Worm (Caenorhabditis elegans) whole organism, midembryonic: ENCODE measurements around the gene Y26G10.1.

Experiments used
- T22C8.4 ChIP-seq: fragments of 200-800 bp; sonication (Bioruptor generic); IDR thresholded peaks from 2 replicates; pipeline ENCODE4 v1.3.6; 2022; ENCODE audit warnings: missing genetic modification characterization, missing compliant biosample characterization
- cog-1 ChIP-seq: sonication (generic microtip); optimal IDR thresholded peaks from 2 replicates; lab custom pipeline; 2016; ENCODE audit warnings: missing genetic modification characterization, missing compliant biosample characterization
- flt-1 ChIP-seq: fragments of 200-800 bp; sonication (Bioruptor generic); IDR thresholded peaks from 2 replicates; pipeline ENCODE4 v1.3.6; 2022; ENCODE audit warnings: missing genetic modification characterization, missing compliant biosample characterization
- klf-2 ChIP-seq: fragments of 200-800 bp; sonication (Bioruptor generic); conservative IDR thresholded peaks from 2 replicates; pipeline ENCODE4 v1.3.6; 2022; ENCODE audit warnings: missing genetic modification reagents, missing genetic modification characterization, missing compliant biosample characterization
- med-1 ChIP-seq: sonication (generic microtip); optimal IDR thresholded peaks from 2 replicates; lab custom pipeline; 2017; ENCODE audit warnings: missing genetic modification characterization, mild to moderate bottlenecking, missing compliant biosample characterization, antibody characterized with exemption, missing genetic modification reagents; ENCODE audit not compliant: insufficient read depth
- ref-1 ChIP-seq: fragments of 200-800 bp; sonication (Bioruptor generic); conservative IDR thresholded peaks from 2 replicates; pipeline ENCODE4 v1.3.6; 2022; ENCODE audit warnings: missing genetic modification reagents, missing genetic modification characterization, missing compliant biosample characterization
- tab-1 ChIP-seq: fragments of 200-800 bp; sonication (Bioruptor generic); IDR thresholded peaks from 2 replicates; pipeline ENCODE4 v1.3.6; 2022; ENCODE audit warnings: missing genetic modification characterization, missing compliant biosample characterization
- ztf-23 ChIP-seq: fragments of 200-800 bp; sonication (Bioruptor generic); IDR thresholded peaks from 2 replicates; pipeline ENCODE4 v1.3.6; 2022; ENCODE audit warnings: missing genetic modification reagents, missing genetic modification characterization, missing compliant biosample characterization
- ztf-29 ChIP-seq: fragments of 200-800 bp; sonication (Bioruptor generic); IDR thresholded peaks from 2 replicates; pipeline ENCODE4 v1.3.6; 2022; ENCODE audit warnings: missing genetic modification reagents, missing genetic modification characterization, missing compliant biosample characterization

Y26G10.1 gene

ce11 chrV:17721709-17722108, 26.0 kb upstream of the Y26G10.1 start:
- TF ChIP-seq flt-1 (GFP tag; lab: Robert Waterston, UW): no peak
- TF ChIP-seq med-1 (GFP tag; lab: Kevin White, UChicago): no peak
- TF ChIP-seq ztf-29: no peak
- no peak for TF ChIP-seq T22C8.4 (GFP tag; lab: Robert Waterston, UW)
- no peak for TF ChIP-seq cog-1
- TF ChIP-seq klf-2: no peak

ce11 chrV:17718647-17719046, 22.9 kb upstream of the Y26G10.1 start, which contains the start of gene str-77:
str-77 (plus strand) TSS chrV:17718947.
- TF ChIP-seq tab-1 (GFP tag; lab: Robert Waterston, UW) (no peak), ref-1 (GFP tag; lab: Robert Waterston, UW) (no peak)

- no peak for TF ChIP-seq med-1 (GFP tag; lab: Kevin White, UChicago)
- no peak for TF ChIP-seq flt-1 (GFP tag; lab: Robert Waterston, UW)
- no peak for TF ChIP-seq cog-1
- no peak for TF ChIP-seq ref-1 (GFP tag; lab: Robert Waterston, UW)
- TF ChIP-seq tab-1 (GFP tag; lab: Robert Waterston, UW): no peak
- no peak for TF ChIP-seq ztf-29
- no peak for TF ChIP-seq ztf-23 (GFP tag; lab: Robert Waterston, UW)
- no peak for TF ChIP-seq T22C8.4 (GFP tag; lab: Robert Waterston, UW)
- no peak for TF ChIP-seq klf-2
Measured at ce11 chrV:17714330-17714729, 18.6 kb upstream of the Y26G10.1 start, which contains the start of gene twk-33. twk-33 (minus strand) TSS chrV:17714377.

- no peak for TF ChIP-seq T22C8.4 (GFP tag; lab: Robert Waterston, UW)
- TF ChIP-seq ztf-29: no peak
- no peak for TF ChIP-seq ref-1 (GFP tag; lab: Robert Waterston, UW)
- no peak for TF ChIP-seq ztf-23 (GFP tag; lab: Robert Waterston, UW)
- TF ChIP-seq flt-1 (GFP tag; lab: Robert Waterston, UW): no peak
- no peak for TF ChIP-seq med-1 (GFP tag; lab: Kevin White, UChicago)
- no peak for TF ChIP-seq cog-1
- no peak for TF ChIP-seq tab-1 (GFP tag; lab: Robert Waterston, UW)
- TF ChIP-seq klf-2: no peak
Measured at ce11 chrV:17712349-17712748, 16.6 kb upstream of the Y26G10.1 start.

ce11 chrV:17707022-17707421, 11.3 kb upstream of the Y26G10.1 start, which contains the start of gene srh-31:
srh-31 (plus strand) TSS chrV:17707322.
- TF ChIP-seq ztf-23 (GFP tag; lab: Robert Waterston, UW) (no peak), cog-1 (no peak), T22C8.4 (GFP tag; lab: Robert Waterston, UW) (no peak), med-1 (GFP tag; lab: Kevin White, UChicago) (no peak), ztf-29 (no peak), klf-2 (no peak), flt-1 (GFP tag; lab: Robert Waterston, UW) (no peak), tab-1 (GFP tag; lab: Robert Waterston, UW) (no peak), ref-1 (GFP tag; lab: Robert Waterston, UW) (no peak)

- TF ChIP-seq flt-1 (GFP tag; lab: Robert Waterston, UW) (no peak), med-1 (GFP tag; lab: Kevin White, UChicago) (no peak), ztf-29 (no peak), klf-2 (no peak), cog-1 (no peak), ztf-23 (GFP tag; lab: Robert Waterston, UW) (no peak), T22C8.4 (GFP tag; lab: Robert Waterston, UW) (no peak)
Measured at ce11 chrV:17706217-17706806, 10.6 kb upstream of the Y26G10.1 start.

- TF ChIP-seq tab-1 (GFP tag; lab: Robert Waterston, UW) (no peak), klf-2 (no peak), ztf-23 (GFP tag; lab: Robert Waterston, UW) (no peak), ztf-29 (no peak), med-1 (GFP tag; lab: Kevin White, UChicago) (no peak), ref-1 (GFP tag; lab: Robert Waterston, UW) (no peak), cog-1 (no peak), flt-1 (GFP tag; lab: Robert Waterston, UW) (no peak), T22C8.4 (GFP tag; lab: Robert Waterston, UW) (no peak)
Measured at ce11 chrV:17705814-17706213, 10.1 kb upstream of the Y26G10.1 start, which contains the start of gene W06D12.6. W06D12.6 (plus strand) TSS chrV:17706114.

- TF ChIP-seq T22C8.4 (GFP tag; lab: Robert Waterston, UW) (no peak), ztf-29 (no peak), tab-1 (GFP tag; lab: Robert Waterston, UW) (no peak), ztf-23 (GFP tag; lab: Robert Waterston, UW) (no peak), klf-2 (no peak), cog-1 (no peak), med-1 (GFP tag; lab: Kevin White, UChicago) (no peak), flt-1 (GFP tag; lab: Robert Waterston, UW) (no peak), ref-1 (GFP tag; lab: Robert Waterston, UW) (no peak)
Measured at ce11 chrV:17700728-17701262, 5.1 kb upstream of the Y26G10.1 start, which contains the start of the genes Y26G10.5 and srh-32. Y26G10.5 (minus strand) TSS chrV:17700828. srh-32 (plus strand) TSS chrV:17701212.

- TF ChIP-seq med-1 (GFP tag; lab: Kevin White, UChicago): no peak
Measured at ce11 chrV:17699659-17700058, 4.0 kb upstream of the Y26G10.1 start, which contains the start of gene Y26G10.6. Y26G10.6 (plus strand) TSS chrV:17699959.

ce11 chrV:17699097-17699496, 3.4 kb upstream of the Y26G10.1 start, which contains the start of gene Y26G10.4:
Y26G10.4 (minus strand) TSS chrV:17699197.
- TF ChIP-seq T22C8.4 (GFP tag; lab: Robert Waterston, UW): no peak
- no peak for TF ChIP-seq ztf-23 (GFP tag; lab: Robert Waterston, UW)
- no peak for TF ChIP-seq klf-2
- TF ChIP-seq cog-1: no peak
- no peak for TF ChIP-seq ztf-29
- no peak for TF ChIP-seq med-1 (GFP tag; lab: Kevin White, UChicago)
- no peak for TF ChIP-seq ref-1 (GFP tag; lab: Robert Waterston, UW)
- TF ChIP-seq tab-1 (GFP tag; lab: Robert Waterston, UW): no peak
- no peak for TF ChIP-seq flt-1 (GFP tag; lab: Robert Waterston, UW)
